Fruit fly (Drosophila melanogaster) whole organism, embryonic: Measurements from ENCODE around the gene Chro.

ENCODE experiments used
- Adf1 ChIP-seq: fragments of 200-800 bp; sonication (Bioruptor generic); IDR thresholded peaks from 2 replicates; pipeline ENCODE4 v1.3.6; 2022; ENCODE audit warnings: missing biosample characterization, missing genetic modification characterization
- Atf-2 ChIP-seq: fragments of 200-800 bp; sonication (Bioruptor generic); optimal IDR thresholded peaks from 2 replicates; lab custom pipeline; 2016; ENCODE audit warnings: missing biosample characterization, missing genetic modification characterization
- CG10147 ChIP-seq: fragments of 200-800 bp; sonication (Bioruptor generic); optimal IDR thresholded peaks from 2 replicates; lab custom pipeline; 2019; ENCODE audit warnings: missing biosample characterization, mild to moderate bottlenecking, missing genetic modification characterization, moderate library complexity
- CG10959 ChIP-seq: fragments of 200-800 bp; sonication (Bioruptor generic); IDR thresholded peaks from 2 replicates; pipeline ENCODE4 v1.3.6; 2022; ENCODE audit warnings: missing biosample characterization, missing genetic modification characterization
- CG11398 ChIP-seq: fragments of 200-800 bp; sonication (Bioruptor generic); optimal IDR thresholded peaks from 2 replicates; lab custom pipeline; 2016; ENCODE audit warnings: missing biosample characterization, missing genetic modification characterization
- CG11696 ChIP-seq: fragments of 200-800 bp; sonication (Bioruptor generic); IDR thresholded peaks from 2 replicates; pipeline ENCODE4 v1.3.6; 2022; ENCODE audit warnings: missing biosample characterization, missing genetic modification characterization
- CG12219 ChIP-seq: fragments of 200-800 bp; sonication (Bioruptor generic); optimal IDR thresholded peaks from 3 replicates; lab custom pipeline; 2018; ENCODE audit warnings: missing biosample characterization, mild to moderate bottlenecking, missing genetic modification characterization
- CG12659 ChIP-seq: fragments of 200-800 bp; sonication (Bioruptor generic); optimal IDR thresholded peaks from 3 replicates; lab custom pipeline; 2017; ENCODE audit warnings: mild to moderate bottlenecking, missing biosample characterization, missing genetic modification reagents, missing genetic modification characterization
- CG12942 ChIP-seq: fragments of 200-800 bp; sonication (Bioruptor generic); optimal IDR thresholded peaks from 3 replicates; lab custom pipeline; 2016; ENCODE audit warnings: missing biosample characterization, missing genetic modification characterization
- CG13123 ChIP-seq: fragments of 200-800 bp; sonication (Bioruptor generic); optimal IDR thresholded peaks from 2 replicates; lab custom pipeline; 2016; ENCODE audit warnings: missing biosample characterization, missing genetic modification characterization
- CG16779 ChIP-seq: fragments of 200-800 bp; sonication (Bioruptor generic); IDR thresholded peaks from 2 replicates; pipeline ENCODE4 v1.3.6; 2022; ENCODE audit warnings: missing biosample characterization, missing genetic modification characterization
- CG17612 ChIP-seq: fragments of 200-800 bp; sonication (Bioruptor generic); IDR thresholded peaks from 2 replicates; pipeline ENCODE4 v1.3.6; 2022; ENCODE audit warnings: missing biosample characterization, missing genetic modification characterization
- CG18619 ChIP-seq: fragments of 200-800 bp; sonication (Bioruptor generic); optimal IDR thresholded peaks from 3 replicates; lab custom pipeline; 2017; ENCODE audit warnings: missing biosample characterization, mild to moderate bottlenecking, missing genetic modification characterization
- CG3838 ChIP-seq: fragments of 200-800 bp; sonication (Bioruptor generic); optimal IDR thresholded peaks from 3 replicates; lab custom pipeline; 2016; ENCODE audit warnings: missing biosample characterization, missing genetic modification characterization
- CG4617 ChIP-seq: fragments of 200-800 bp; sonication (Bioruptor generic); optimal IDR thresholded peaks from 3 replicates; lab custom pipeline; 2016; ENCODE audit warnings: missing biosample characterization, missing genetic modification characterization, borderline replicate concordance
- CG6175 ChIP-seq: fragments of 200-800 bp; sonication (Bioruptor generic); IDR thresholded peaks from 3 replicates; pipeline ENCODE4 v1.3.6; 2022; ENCODE audit warnings: missing biosample characterization, missing genetic modification characterization
- CG6272 ChIP-seq: fragments of 200-800 bp; sonication (Bioruptor generic); IDR thresholded peaks from 2 replicates; pipeline ENCODE4 v1.3.6; 2022; ENCODE audit warnings: missing biosample characterization, missing genetic modification characterization
- CG6813 ChIP-seq: fragments of 200-800 bp; sonication (Bioruptor generic); optimal IDR thresholded peaks from 2 replicates; lab custom pipeline; 2017; ENCODE audit warnings: missing biosample characterization, missing genetic modification characterization, mild to moderate bottlenecking, moderate library complexity, missing genetic modification reagents
- CG7987 ChIP-seq: fragments of 200-800 bp; sonication (Bioruptor generic); optimal IDR thresholded peaks from 2 replicates; lab custom pipeline; 2018; ENCODE audit warnings: missing biosample characterization, mild to moderate bottlenecking, missing genetic modification characterization, moderate library complexity
- CG9437 ChIP-seq: fragments of 200-800 bp; sonication (Bioruptor generic); optimal IDR thresholded peaks from 2 replicates; lab custom pipeline; 2018; ENCODE audit warnings: missing biosample characterization, mild to moderate bottlenecking, missing genetic modification characterization
- CHES-1-like ChIP-seq: fragments of 200-800 bp; sonication (Bioruptor generic); optimal IDR thresholded peaks from 2 replicates; lab custom pipeline; 2016; ENCODE audit warnings: missing biosample characterization, missing genetic modification characterization
- Gug ChIP-seq: fragments of 200-800 bp; sonication (Bioruptor generic); IDR thresholded peaks from 4 replicates; pipeline ENCODE4 v1.3.6; 2022; ENCODE audit warnings: missing biosample characterization, missing genetic modification characterization
- Hmx ChIP-seq: fragments of 200-800 bp; sonication (Bioruptor generic); optimal IDR thresholded peaks from 2 replicates; lab custom pipeline; 2016; ENCODE audit warnings: missing biosample characterization, missing genetic modification characterization
- Hr51 ChIP-seq, 2 experiments: fragments of 200-800 bp; sonication (Bioruptor generic); optimal IDR thresholded peaks; 2 replicates in 1 of 2; 3 replicates in 1 of 2; lab custom pipeline; 2016 to 2018; ENCODE audit warnings: missing biosample characterization in 2 of 2, missing genetic modification characterization in 2 of 2, mild to moderate bottlenecking in 1 of 2, moderate library complexity in 1 of 2
- Jarid2 ChIP-seq: fragments of 200-800 bp; sonication (Bioruptor generic); optimal IDR thresholded peaks from 3 replicates; lab custom pipeline; 2017; ENCODE audit warnings: mild to moderate bottlenecking, missing biosample characterization, missing genetic modification reagents, missing genetic modification characterization
- Kr ChIP-seq: fragments of 200-800 bp; sonication (Bioruptor generic); optimal IDR thresholded peaks from 2 replicates; lab custom pipeline; 2017; ENCODE audit warnings: missing biosample characterization, mild to moderate bottlenecking, missing genetic modification characterization
- Lpt ChIP-seq: fragments of >200 bp; optimal IDR thresholded peaks from 2 replicates; lab custom pipeline; 2018; ENCODE audit warnings: missing biosample characterization, missing genetic modification characterization
- Nf-YC ChIP-seq: fragments of 200-800 bp; optimal IDR thresholded peaks from 3 replicates; lab custom pipeline; 2019; ENCODE audit warnings: missing biosample characterization, mild to moderate bottlenecking, missing genetic modification characterization, moderate library complexity
- NfI ChIP-seq: fragments of 200-800 bp; sonication (Bioruptor generic); optimal IDR thresholded peaks from 3 replicates; lab custom pipeline; 2018; ENCODE audit warnings: missing biosample characterization, mild to moderate bottlenecking, missing genetic modification characterization, moderate library complexity
- Poxn ChIP-seq: fragments of 200-800 bp; sonication (Bioruptor generic); IDR thresholded peaks from 2 replicates; pipeline ENCODE4 v1.3.6; 2022; ENCODE audit warnings: missing biosample characterization, missing genetic modification characterization
- Rfx ChIP-seq: fragments of 200-800 bp; sonication (Bioruptor generic); IDR thresholded peaks from 2 replicates; pipeline ENCODE4 v1.3.6; 2022; ENCODE audit warnings: missing biosample characterization, missing genetic modification characterization
- Ssrp ChIP-seq: fragments of 200-800 bp; sonication (Bioruptor generic); optimal IDR thresholded peaks from 2 replicates; lab custom pipeline; 2018; ENCODE audit warnings: missing biosample characterization, mild to moderate bottlenecking, missing genetic modification characterization, moderate library complexity
- TFAM ChIP-seq: fragments of 200-800 bp; sonication (Bioruptor generic); optimal IDR thresholded peaks from 2 replicates; lab custom pipeline; 2017; ENCODE audit warnings: missing biosample characterization, missing genetic modification characterization, inconsistent platforms
- bigmax ChIP-seq: fragments of 200-800 bp; sonication (Bioruptor generic); optimal IDR thresholded peaks from 2 replicates; lab custom pipeline; 2018; ENCODE audit warnings: missing biosample characterization, mild to moderate bottlenecking, missing genetic modification characterization
- chif ChIP-seq, 2 experiments: fragments of 200-800 bp; sonication (Bioruptor generic); optimal IDR thresholded peaks; 3 replicates each; lab custom pipeline; 2016; ENCODE audit warnings: missing biosample characterization in 2 of 2, missing genetic modification characterization in 2 of 2
- corto ChIP-seq: fragments of 200-800 bp; sonication (Bioruptor generic); optimal IDR thresholded peaks from 2 replicates; lab custom pipeline; 2016; ENCODE audit warnings: missing biosample characterization, mild to moderate bottlenecking, missing genetic modification characterization, moderate library complexity
- da ChIP-seq: fragments of 200-800 bp; sonication (Bioruptor generic); optimal IDR thresholded peaks from 2 replicates; lab custom pipeline; 2016; ENCODE audit warnings: missing biosample characterization, missing genetic modification characterization
- ems ChIP-seq: fragments of 200-800 bp; sonication (Bioruptor generic); optimal IDR thresholded peaks from 3 replicates; lab custom pipeline; 2016; ENCODE audit warnings: missing biosample characterization, missing genetic modification characterization
- en ChIP-seq: fragments of 200-800 bp; sonication (Bioruptor generic); optimal IDR thresholded peaks from 2 replicates; lab custom pipeline; 2016; ENCODE audit warnings: missing biosample characterization, missing genetic modification characterization
- eve ChIP-seq, 2 experiments: fragments of >200 bp; optimal IDR thresholded peaks; 2 replicates each; lab custom pipeline; 2017; ENCODE audit warnings: missing biosample characterization in 2 of 2, missing genetic modification characterization in 2 of 2
- gem ChIP-seq: fragments of 200-800 bp; sonication (Bioruptor generic); optimal IDR thresholded peaks from 2 replicates; lab custom pipeline; 2019; ENCODE audit warnings: missing biosample characterization, mild to moderate bottlenecking, missing genetic modification characterization, moderate library complexity
- gt ChIP-seq: fragments of 200-800 bp; sonication (Bioruptor generic); IDR thresholded peaks from 2 replicates; pipeline ENCODE4 v1.3.6; 2022; ENCODE audit warnings: missing biosample characterization, missing genetic modification characterization
- jing ChIP-seq: fragments of 200-800 bp; sonication (Bioruptor generic); optimal IDR thresholded peaks from 2 replicates; lab custom pipeline; 2018; ENCODE audit warnings: missing biosample characterization, mild to moderate bottlenecking, missing genetic modification characterization
- kah ChIP-seq: fragments of 200-800 bp; sonication (Bioruptor generic); optimal IDR thresholded peaks from 2 replicates; lab custom pipeline; 2018; ENCODE audit warnings: missing biosample characterization, mild to moderate bottlenecking, missing genetic modification characterization
- lilli ChIP-seq: fragments of 200-800 bp; sonication (Bioruptor generic); optimal IDR thresholded peaks from 3 replicates; lab custom pipeline; 2016; ENCODE audit warnings: missing biosample characterization, missing genetic modification characterization
- pita ChIP-seq: fragments of 200-800 bp; sonication (Bioruptor generic); optimal IDR thresholded peaks from 2 replicates; lab custom pipeline; 2017; ENCODE audit warnings: missing biosample characterization, mild to moderate bottlenecking, missing genetic modification characterization
- rib ChIP-seq: fragments of 200-800 bp; sonication (Bioruptor generic); IDR thresholded peaks from 2 replicates; pipeline ENCODE4 v1.3.6; 2022; ENCODE audit warnings: missing biosample characterization, missing genetic modification characterization
- slou ChIP-seq: fragments of 200-800 bp; sonication (Bioruptor generic); optimal IDR thresholded peaks from 3 replicates; lab custom pipeline; 2016; ENCODE audit warnings: missing biosample characterization, missing genetic modification characterization
- sug ChIP-seq: fragments of 200-800 bp; optimal IDR thresholded peaks from 2 replicates; lab custom pipeline; 2019; ENCODE audit warnings: missing biosample characterization, mild to moderate bottlenecking, missing genetic modification characterization, moderate library complexity
- tna ChIP-seq: fragments of 200-800 bp; sonication (Bioruptor generic); IDR thresholded peaks from 2 replicates; pipeline ENCODE4 v1.3.6; 2022; ENCODE audit warnings: missing biosample characterization, missing genetic modification characterization; ENCODE audit not compliant: partially characterized antibody

Gene Chro

dm6 chr3L:22878723-22879343 lies at the start of gene Chro, which contains the start of gene Ssl1 (continued):
- TF ChIP-seq gt (GFP tag; lab: Robert Waterston, UW), result peak; percentile 100
- TF ChIP-seq CG13123, result peak; percentile 99
- TF ChIP-seq CG6175 (GFP tag; lab: Robert Waterston, UW), result peak; percentile 99
- TF ChIP-seq TFAM (GFP tag; lab: Kevin White, UChicago), result peak; percentile 97
- peak; percentile 99 for TF ChIP-seq CG17612 (GFP tag; lab: Robert Waterston, UW)
- TF ChIP-seq CG7987 (GFP tag; lab: Kevin White, UChicago), result peak; percentile 99
- peak; percentile 98 to 100 for TF ChIP-seq eve (GFP tag; optimal IDR thresholded peaks at IDR 0.05; lab: Kevin White, UChicago)
- peak; percentile 100 for TF ChIP-seq Gug
- peak; percentile 100 for TF ChIP-seq CG6813 (GFP tag; lab: Kevin White, UChicago)
- peak; percentile 100 for TF ChIP-seq CG11398
- TF ChIP-seq pita (GFP tag; lab: Kevin White, UChicago), result no peak
- TF ChIP-seq en (GFP tag; lab: Kevin White, UChicago), result peak; percentile 100
- 0 out of 2 replicates have a peak, but pooled peaks have one; percentile 44 for TF ChIP-seq tna (GFP tag; lab: Robert Waterston, UW)
- TF ChIP-seq Jarid2 (GFP tag; lab: Kevin White, UChicago), result peak; percentile 98
- peak; percentile 100 for TF ChIP-seq Rfx
- peak; percentile 99 for TF ChIP-seq rib (GFP tag; lab: Robert Waterston, UW)
- peak; percentile 100 for TF ChIP-seq jing (GFP tag; lab: Kevin White, UChicago)
- peak; percentile 100 for TF ChIP-seq CG12219 (GFP tag; lab: Kevin White, UChicago)
- peak; percentile 99 for TF ChIP-seq CG10147 (GFP tag; lab: Kevin White, UChicago)
- TF ChIP-seq Hmx (GFP tag; lab: Kevin White, UChicago), result peak; percentile 99
- peak; percentile 100 for TF ChIP-seq ems
- TF ChIP-seq CG16779 (GFP tag; lab: Robert Waterston, UW), result peak; percentile 99
- peak; percentile 100 for TF ChIP-seq CG12659 (GFP tag; lab: Kevin White, UChicago)
- peak; percentile 100 for TF ChIP-seq chif (GFP tag; optimal IDR thresholded peaks at IDR 0.05; lab: Kevin White, UChicago)
- TF ChIP-seq gem (tag; lab: Kevin White, UChicago), result peak; percentile 100
- TF ChIP-seq Lpt (GFP tag; lab: Kevin White, UChicago), result no peak
- TF ChIP-seq Adf1 (GFP tag; lab: Robert Waterston, UW), result peak; percentile 94
- peak; percentile 100 for TF ChIP-seq Nf-YC (tag; lab: Kevin White, UChicago)
- peak; percentile 100 for TF ChIP-seq CG10959 (GFP tag; lab: Robert Waterston, UW)
- TF ChIP-seq lilli (GFP tag; lab: Kevin White, UChicago), result peak; percentile 100
- peak; percentile 100 for TF ChIP-seq Atf-2 (GFP tag; lab: Kevin White, UChicago)
- TF ChIP-seq CG6272 (GFP tag; lab: Robert Waterston, UW), result peak; percentile 100
- TF ChIP-seq slou, result peak; percentile 100
- TF ChIP-seq CHES-1-like (GFP tag; lab: Kevin White, UChicago), result peak; percentile 100
- TF ChIP-seq CG4617 (GFP tag; lab: Kevin White, UChicago), result peak; percentile 100
- TF ChIP-seq CG3838, result peak; percentile 99
- TF ChIP-seq Hr51 (GFP tag; optimal IDR thresholded peaks at IDR 0.05; lab: Kevin White, UChicago), result peak; percentile 100
- peak; percentile 95 for TF ChIP-seq Kr (GFP tag; lab: Kevin White, UChicago)
- peak; percentile 98 for TF ChIP-seq kah
- TF ChIP-seq da, result peak; percentile 100
- TF ChIP-seq NfI, result peak; percentile 100
- TF ChIP-seq bigmax (GFP tag; lab: Kevin White, UChicago), result peak; percentile 87
- TF ChIP-seq CG11696 (GFP tag; lab: Robert Waterston, UW), result peak; percentile 97
- peak; percentile 97 for TF ChIP-seq CG9437 (GFP tag; lab: Kevin White, UChicago)
- peak; percentile 99 for TF ChIP-seq Poxn (GFP tag; lab: Robert Waterston, UW)
- peak; percentile 100 for TF ChIP-seq Ssrp (tag; lab: Kevin White, UChicago)
- peak; percentile 98 for TF ChIP-seq sug (tag; lab: Kevin White, UChicago)
- TF ChIP-seq corto (GFP tag; lab: Kevin White, UChicago), result peak; percentile 99
- TF ChIP-seq CG18619 (GFP tag; lab: Kevin White, UChicago), result peak; percentile 100
- TF ChIP-seq CG12942 (GFP tag; lab: Kevin White, UChicago), result peak; percentile 100
